Fruit fly (Drosophila melanogaster): ENCODE measurements around the gene CG14410.

DNA sequence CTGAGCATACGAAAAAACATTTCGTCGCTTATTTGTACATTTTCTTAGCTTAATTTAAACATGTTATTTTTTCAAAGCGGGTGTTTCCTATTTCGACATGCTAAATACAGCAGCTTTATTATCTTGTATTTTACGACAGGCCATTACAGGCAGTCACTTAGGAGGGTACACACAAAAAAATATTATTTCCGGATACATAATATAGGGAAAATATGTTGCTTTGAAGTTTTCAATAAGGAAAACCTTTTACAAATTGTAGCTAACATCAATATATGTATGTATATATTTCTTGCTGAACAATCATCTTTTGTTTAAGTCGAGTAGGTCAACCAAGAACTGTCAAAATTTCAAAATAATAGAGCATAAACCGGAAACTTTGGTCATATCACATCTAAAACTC, 22.4 kb downstream of the CG14410 start, which contains the start of gene CG46399:
- no peak for TF ChIP-seq CG31627 (GFP tag; optimal IDR thresholded peaks at IDR 0.05)
- no peak for TF ChIP-seq svp (GFP tag)
- TF ChIP-seq CG8632 (GFP tag; optimal IDR thresholded peaks at IDR 0.05) = no peak
- TF ChIP-seq Eip93F (GFP tag; optimal IDR thresholded peaks at IDR 0.05) = no peak
- TF ChIP-seq CG8119 (GFP tag; IDR thresholded peaks at IDR 0.05) = no peak
- TF ChIP-seq Gug (GFP tag; IDR thresholded peaks at IDR 0.05) = no peak

Measured in whole organism, prepupa.